Worm (Caenorhabditis elegans) whole organism, L4 larva: Measurements from ENCODE around the gene ndub-5.

Experiments
- duxl-1 ChIP-seq: sonication (generic microtip); optimal IDR thresholded peaks from 2 replicates; lab custom pipeline; 2016; ENCODE audit warnings: mild to moderate bottlenecking, missing genetic modification characterization, moderate library complexity, missing compliant biosample characterization; ENCODE audit not compliant: poor library complexity
- set-16 ChIP-seq: fragments of 200-800 bp; sonication (Bioruptor generic); IDR thresholded peaks from 2 replicates; pipeline ENCODE4 v1.3.6; 2022; ENCODE audit warnings: missing genetic modification reagents, missing genetic modification characterization, missing compliant biosample characterization

Gene ndub-5

DNA sequence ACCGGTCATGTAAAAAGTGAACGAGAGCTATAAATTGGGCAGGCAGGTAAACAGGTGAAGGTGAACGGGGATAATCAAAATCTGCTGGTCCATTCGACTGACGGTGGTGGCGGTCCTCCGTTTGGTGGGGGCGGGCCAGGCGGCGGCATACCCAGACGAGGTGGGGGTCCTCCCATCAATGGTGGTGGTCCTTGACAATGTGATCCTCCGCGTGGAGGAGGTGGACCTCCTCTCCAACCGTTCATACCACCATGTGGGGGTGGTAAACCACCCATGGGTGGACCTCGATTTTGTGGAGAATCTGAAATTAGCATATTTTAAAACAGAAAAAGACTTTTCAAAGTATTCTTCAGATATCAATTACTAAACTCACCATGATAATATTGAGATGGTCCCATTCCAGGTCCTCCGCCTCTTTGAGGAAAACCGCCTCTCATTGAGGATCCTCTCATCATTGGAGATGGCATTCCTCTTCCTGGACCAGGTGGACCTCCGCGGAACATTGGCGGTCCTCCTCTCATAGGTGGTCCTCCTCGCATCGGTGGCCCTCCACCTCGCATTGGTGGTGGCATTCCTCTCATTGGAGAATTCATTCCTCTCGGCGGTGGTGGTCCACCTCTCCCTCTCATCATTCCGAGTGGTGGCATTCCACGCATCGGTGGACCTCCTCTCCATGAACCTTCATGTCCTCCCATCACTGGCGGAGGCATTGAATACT, 50.6 kb downstream of the ndub-5 start:
- TF ChIP-seq set-16 (GFP tag; lab: Robert Waterston, UW) (peak; percentile 69; the same call in 1 of the 2 replicates), duxl-1 (tag; lab: Kevin White, UChicago) (no peak)
- TF ChIP-seq, all 104 proteins: peak for 1
